Worm (Caenorhabditis elegans): Measurements from ENCODE around the gene Y73B6BL.12.
A peak's percentile ranks its signal among the peaks of the same experiment; 100 is the strongest.

Y73B6BL.12 gene

ce11 chrIV:6323654-6324224 is 6.5 kb upstream of the Y73B6BL.12 start, which contains the start of gene sqd-1 (continued):
- peak; percentile 72 for TF ChIP-seq Y5F2A.4 (GFP tag; optimal IDR thresholded peaks at IDR 0.05)
- TF ChIP-seq dmd-8 (GFP tag; IDR thresholded peaks at IDR 0.05) = peak; percentile 53; the same call in 1 of the 2 replicates
- peak; percentile 87 for TF ChIP-seq ctbp-1 (GFP tag; IDR thresholded peaks at IDR 0.05)
- TF ChIP-seq egl-27 (tag; optimal IDR thresholded peaks at IDR 0.05) = no peak
- peak; percentile 92 for TF ChIP-seq pha-4 (GFP tag; IDR thresholded peaks at IDR 0.05)
- no peak for TF ChIP-seq pha-4 (tag; optimal IDR thresholded peaks at IDR 0.05)

- 0 out of 2 replicates have a peak, but pooled peaks have one; percentile 62 for TF ChIP-seq tag-97 (GFP tag; IDR thresholded peaks at IDR 0.05)
- peak; percentile 100 for TF ChIP-seq mes-2 (tag; optimal IDR thresholded peaks at IDR 0.05; ENCODE audit: poor library complexity, severe bottlenecking)
- TF ChIP-seq egl-27 (tag; optimal IDR thresholded peaks at IDR 0.05) = no peak
- 0 out of 2 replicates have a peak, but pooled peaks have one; percentile 22 for TF ChIP-seq vab-7 (GFP tag; IDR thresholded peaks at IDR 0.05)
- no peak; the same call in 1 of the 2 replicates for TF ChIP-seq mdt-29 (GFP tag; IDR thresholded peaks at IDR 0.05)
- TF ChIP-seq nhr-25 (tag; optimal IDR thresholded peaks at IDR 0.05; ENCODE audit: borderline replicate concordance, insufficient read depth) = no peak
- peak; percentile 51; the same call in 1 of the 2 replicates for TF ChIP-seq ctbp-1 (GFP tag; IDR thresholded peaks at IDR 0.05)
- no peak for TF ChIP-seq madf-5 (GFP tag; IDR thresholded peaks at IDR 0.05)
- peak; percentile 43 to 51 for TF ChIP-seq ZK546.5 (tag; optimal IDR thresholded peaks at IDR 0.05)
- TF ChIP-seq lin-15B (tag; optimal IDR thresholded peaks at IDR 0.05) = no peak
- TF ChIP-seq saeg-2 (GFP tag; IDR thresholded peaks at IDR 0.05) = no peak
- no peak for TF ChIP-seq F26F4.8 (GFP tag; conservative IDR thresholded peaks at IDR 0.05)
- no peak for TF ChIP-seq daf-8 (GFP tag; IDR thresholded peaks at IDR 0.05)
- TF ChIP-seq hif-1 (tag; optimal IDR thresholded peaks at IDR 0.05) = peak in 1 of 2 experiments; percentile 96
- TF ChIP-seq nhr-76 (tag; optimal IDR thresholded peaks at IDR 0.05) = no peak
- no peak for TF ChIP-seq daf-12 (tag; optimal IDR thresholded peaks at IDR 0.05)
- TF ChIP-seq lin-29 (GFP tag; IDR thresholded peaks at IDR 0.05) = no peak
- peak; percentile 85 for TF ChIP-seq aha-1 (tag)
- peak; percentile 76; the same call in 1 of the 2 replicates for TF ChIP-seq tra-1 (GFP tag; IDR thresholded peaks at IDR 0.05)
- no peak for TF ChIP-seq ceh-82 (tag; optimal IDR thresholded peaks at IDR 0.05)
- TF ChIP-seq ZK337.2 (GFP tag; IDR thresholded peaks at IDR 0.05) = peak; percentile 91
- TF ChIP-seq fos-1 (tag; optimal IDR thresholded peaks at IDR 0.05) = no peak
- TF ChIP-seq daf-19 (GFP tag; conservative IDR thresholded peaks at IDR 0.05) = no peak
- TF ChIP-seq Y75B8A.6 (GFP tag; IDR thresholded peaks at IDR 0.05) = no peak
- peak; percentile 72 for TF ChIP-seq zip-2 (tag; optimal IDR thresholded peaks at IDR 0.05)
- peak; percentile 84 for TF ChIP-seq ztf-7 (tag; optimal IDR thresholded peaks at IDR 0.05)
- no peak for TF ChIP-seq nhr-77 (tag; optimal IDR thresholded peaks at IDR 0.05)
- no peak for TF ChIP-seq snpc-4 (tag; optimal IDR thresholded peaks at IDR 0.05)
- peak; percentile 85 for TF ChIP-seq nhr-102 (tag; optimal IDR thresholded peaks at IDR 0.05)
- TF ChIP-seq F37D6.2 (tag; optimal IDR thresholded peaks at IDR 0.05) = peak; percentile 76
- peak; percentile 99 for TF ChIP-seq dpl-1 (GFP tag; optimal IDR thresholded peaks at IDR 0.05)
- TF ChIP-seq Y105C5A.15 (GFP tag; IDR thresholded peaks at IDR 0.05) = no peak
- peak; percentile 81 for TF ChIP-seq F49E8.2 (tag; optimal IDR thresholded peaks at IDR 0.05; ENCODE audit: borderline replicate concordance)
- no peak for TF ChIP-seq lim-7 (GFP tag; IDR thresholded peaks at IDR 0.05)
- TF ChIP-seq php-3 (GFP tag; IDR thresholded peaks at IDR 0.05) = no peak
- TF ChIP-seq ama-1 (optimal IDR thresholded peaks at IDR 0.05) = no peak
- no peak for TF ChIP-seq zag-1 (tag; optimal IDR thresholded peaks at IDR 0.05)
- TF ChIP-seq ceh-28 (tag; optimal IDR thresholded peaks at IDR 0.05) = no peak
- no peak for TF ChIP-seq ceh-20 (GFP tag; IDR thresholded peaks at IDR 0.05)
- TF ChIP-seq hlh-11 (tag; optimal IDR thresholded peaks at IDR 0.05) = peak; percentile 71
- peak; percentile 78 for TF ChIP-seq dmd-6 (GFP tag; IDR thresholded peaks at IDR 0.05)
- TF ChIP-seq rbr-2 (tag; optimal IDR thresholded peaks at IDR 0.05) = peak; percentile 78
- TF ChIP-seq T26A8.4 (GFP tag; IDR thresholded peaks at IDR 0.05) = peak; percentile 77
- TF ChIP-seq duxl-1 (tag; optimal IDR thresholded peaks at IDR 0.05; ENCODE audit: poor library complexity) = peak; percentile 94
- peak; percentile 90 for TF ChIP-seq dve-1 (tag; optimal IDR thresholded peaks at IDR 0.05; ENCODE audit: insufficient read depth)
These were observed 4.4 kb upstream of the Y73B6BL.12 start, which contains the start of gene Y73B6BL.29 for ce11 chrIV:6321667-6322066. TSS of gene Y73B6BL.29 (plus strand) at chrIV:6321929.
